Worm (Caenorhabditis elegans): Measurements from ENCODE around the gene K12B6.9.

DNA sequence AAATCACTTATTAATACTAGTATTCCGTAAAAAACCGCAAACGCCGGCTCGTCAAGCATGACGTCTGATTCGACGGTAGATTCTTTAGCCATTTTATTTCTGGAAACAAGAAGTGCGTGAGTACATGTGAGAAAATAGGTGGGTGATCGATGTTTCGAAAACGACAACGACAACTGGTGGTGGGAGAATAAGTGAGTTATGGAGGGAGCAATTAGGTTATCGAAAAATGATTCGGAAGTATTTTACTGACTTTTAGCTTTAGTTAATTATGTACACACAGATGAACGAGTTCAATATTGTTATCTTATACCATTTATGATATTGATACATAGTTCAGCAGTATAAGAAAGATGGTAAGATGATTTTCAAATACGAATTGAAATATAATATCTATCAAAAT lies 6.1 kb downstream of the K12B6.9 start, which contains the start of gene srn-1:
- TF ChIP-seq him-1 (tag; optimal IDR thresholded peaks at IDR 0.05) (no peak), W03F9.2 (tag; optimal IDR thresholded peaks at IDR 0.05) (no peak)

Measured in whole organism, L4/young adult.